Worm (Caenorhabditis elegans) whole organism, L2 larva: ENCODE data around the gene F21C10.6.

ENCODE experiments used
- C34F6.9 ChIP-seq: fragments of 150-350 bp; optimal IDR thresholded peaks from 2 replicates; lab custom pipeline; 2014; ENCODE audit warnings: missing biosample characterization, missing genetic modification characterization
- F13H6.1 ChIP-seq: sonication (generic microtip); optimal IDR thresholded peaks from 2 replicates; lab custom pipeline; 2016; ENCODE audit warnings: missing genetic modification characterization, missing compliant biosample characterization
- R02D3.7 ChIP-seq: fragments of 150-350 bp; optimal IDR thresholded peaks from 2 replicates; lab custom pipeline; 2014; ENCODE audit warnings: missing biosample characterization, missing genetic modification characterization
- ZK546.5 ChIP-seq: sonication (generic microtip); optimal IDR thresholded peaks from 2 replicates; lab custom pipeline; 2017; ENCODE audit warnings: missing biosample characterization, missing genetic modification characterization
- alr-1 ChIP-seq: fragments of 150-350 bp; optimal IDR thresholded peaks from 2 replicates; lab custom pipeline; 2014; ENCODE audit warnings: missing biosample characterization, missing genetic modification characterization
- ama-1 ChIP-seq: fragments of 150-350 bp; optimal IDR thresholded peaks from 2 replicates; lab custom pipeline; 2018; ENCODE audit warnings: inconsistent platforms
- blmp-1 ChIP-seq: sonication (generic microtip); optimal IDR thresholded peaks from 2 replicates; lab custom pipeline; 2017; ENCODE audit warnings: missing genetic modification characterization, mild to moderate bottlenecking, missing compliant biosample characterization, antibody characterized with exemption, moderate library complexity; ENCODE audit not compliant: insufficient read depth
- ceh-16 ChIP-seq: fragments of 150-350 bp; optimal IDR thresholded peaks from 2 replicates; lab custom pipeline; 2014; ENCODE audit warnings: missing biosample characterization, missing genetic modification characterization
- crh-2 ChIP-seq: sonication (generic microtip); optimal IDR thresholded peaks from 2 replicates; lab custom pipeline; 2017; ENCODE audit warnings: missing biosample characterization, missing genetic modification characterization
- fos-1 ChIP-seq: fragments of 150-350 bp; optimal IDR thresholded peaks from 2 replicates; lab custom pipeline; 2014; ENCODE audit warnings: missing biosample characterization, missing genetic modification characterization
- lin-13 ChIP-seq: fragments of 150-350 bp; optimal IDR thresholded peaks from 2 replicates; lab custom pipeline; 2014; ENCODE audit warnings: missing biosample characterization, missing genetic modification reagents, missing genetic modification characterization
- lsy-2 ChIP-seq, 2 experiments: fragments of 150-350 bp in 1 of 2; sonication (generic microtip) in 1 of 2; optimal IDR thresholded peaks; 2 replicates each; lab custom pipeline; 2014 to 2017; ENCODE audit warnings: missing biosample characterization in 2 of 2, missing genetic modification characterization in 2 of 2
- mbf-1 ChIP-seq: sonication (generic microtip); optimal IDR thresholded peaks from 2 replicates; lab custom pipeline; 2017; ENCODE audit warnings: missing biosample characterization, missing genetic modification characterization
- mdl-1 ChIP-seq, 2 experiments: fragments of 150-350 bp in 1 of 2; sonication (generic microtip) in 1 of 2; optimal IDR thresholded peaks; 2 replicates each; lab custom pipeline; 2017; ENCODE audit warnings: missing biosample characterization in 2 of 2, missing genetic modification characterization in 2 of 2
- nhr-129 ChIP-seq: fragments of 150-350 bp; optimal IDR thresholded peaks from 2 replicates; lab custom pipeline; 2014; ENCODE audit warnings: missing biosample characterization, missing genetic modification characterization
- nhr-23 ChIP-seq: fragments of 150-350 bp; optimal IDR thresholded peaks from 2 replicates; lab custom pipeline; 2014; ENCODE audit warnings: missing biosample characterization, missing genetic modification reagents, missing genetic modification characterization
- nhr-25 ChIP-seq: fragments of 150-350 bp; sonication (generic microtip); optimal IDR thresholded peaks from 3 replicates; lab custom pipeline; 2014; ENCODE audit warnings: missing biosample characterization, missing genetic modification characterization
- nhr-77 ChIP-seq: fragments of 150-350 bp; optimal IDR thresholded peaks from 2 replicates; lab custom pipeline; 2014; ENCODE audit warnings: missing biosample characterization, missing genetic modification characterization
- sma-3 ChIP-seq: sonication (generic microtip); optimal IDR thresholded peaks from 2 replicates; lab custom pipeline; 2016; ENCODE audit warnings: missing genetic modification reagents, missing genetic modification characterization, missing compliant biosample characterization
- snpc-4 ChIP-seq: fragments of 150-350 bp; optimal IDR thresholded peaks from 2 replicates; lab custom pipeline; 2014; ENCODE audit warnings: missing biosample characterization, missing genetic modification characterization
- unc-39 ChIP-seq: fragments of 150-350 bp; optimal IDR thresholded peaks from 2 replicates; lab custom pipeline; 2014; ENCODE audit warnings: missing biosample characterization, missing genetic modification characterization
- ztf-11 ChIP-seq: sonication (generic microtip); optimal IDR thresholded peaks from 2 replicates; lab custom pipeline; 2017; ENCODE audit warnings: missing biosample characterization, missing genetic modification characterization

The F21C10.6 gene

DNA sequence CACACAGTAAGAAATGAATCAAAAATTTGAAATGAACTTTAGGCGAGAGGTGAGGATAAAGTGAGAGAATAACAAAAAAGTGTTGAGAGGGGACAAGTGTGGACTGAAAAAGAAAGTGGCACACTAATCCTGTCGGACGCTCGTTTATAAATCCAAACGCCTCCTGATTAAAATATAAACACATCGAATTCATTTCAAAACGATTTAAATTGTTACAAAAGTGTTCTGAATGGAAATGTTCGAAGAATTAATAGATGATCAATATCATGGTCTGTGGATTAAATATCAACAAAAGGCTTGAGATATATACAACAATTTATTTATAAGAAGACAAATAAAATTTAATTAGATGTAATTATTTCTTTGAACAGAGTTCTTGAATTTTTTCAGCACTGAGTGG is 43.8 kb downstream of the F21C10.6 start, which contains the start of gene B0222.11:
Gene B0222.11, minus strand, starts transcription at position 101 of the 400 bp plus-strand sequence.
- TF ChIP-seq crh-2 (tag; lab: Kevin White, UChicago) (no peak), nhr-25 (no peak), F13H6.1 (tag; lab: Kevin White, UChicago) (no peak), nhr-23 (tag; lab: Kevin White, UChicago) (no peak), unc-39 (no peak), mbf-1 (tag; lab: Kevin White, UChicago) (no peak), lin-13 (GFP tag; lab: Kevin White, UChicago) (no peak), sma-3 (GFP tag; lab: Kevin White, UChicago) (no peak), nhr-129 (tag; lab: Kevin White, UChicago) (no peak), mdl-1 (tag; optimal IDR thresholded peaks at IDR 0.05; lab: Kevin White, UChicago) (no peak), lsy-2 (tag; optimal IDR thresholded peaks at IDR 0.05; lab: Kevin White, UChicago) (no peak), ama-1 (lab: Kevin White, UChicago) (no peak), ztf-11 (tag; lab: Kevin White, UChicago) (no peak), ceh-16 (tag; lab: Kevin White, UChicago) (no peak), nhr-77 (tag; lab: Kevin White, UChicago) (no peak), ZK546.5 (tag; lab: Kevin White, UChicago) (no peak), C34F6.9 (tag; lab: Kevin White, UChicago) (no peak), snpc-4 (tag; lab: Kevin White, UChicago) (no peak), R02D3.7 (tag; lab: Kevin White, UChicago) (no peak)
- TF ChIP-seq, all 48 proteins: peak for 0

ce11 chrV:9172989-9173388 is 48.7 kb downstream of the F21C10.6 start, which contains the start of gene gad-3:
gad-3 (minus strand) TSS chrV:9173005.
- TF ChIP-seq blmp-1 (tag; lab: Kevin White, UChicago) (no peak), fos-1 (tag; lab: Kevin White, UChicago) (peak; percentile 44), ama-1 (lab: Kevin White, UChicago) (no peak), alr-1 (tag; lab: Kevin White, UChicago) (no peak)
- TF ChIP-seq, all 48 proteins: peak for 1

DNA sequence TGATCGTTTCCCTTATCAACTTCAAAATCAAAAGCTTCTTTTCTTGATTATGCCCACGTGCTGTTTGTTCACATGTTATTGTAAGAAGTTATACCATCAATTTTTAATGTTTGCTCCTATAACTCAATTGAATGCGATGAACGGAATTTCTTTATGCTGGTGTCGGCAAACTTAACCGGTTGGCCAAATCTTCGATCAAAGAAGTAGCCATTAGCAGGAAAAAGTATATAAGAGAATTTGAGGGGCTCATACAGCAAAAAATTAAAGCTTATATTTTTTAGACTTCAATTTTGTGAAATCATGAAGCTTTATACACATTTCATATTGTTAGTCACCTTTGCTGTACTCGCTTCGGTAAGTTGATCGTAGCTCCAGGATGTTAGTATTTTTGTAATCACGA is 49.5 kb downstream of the F21C10.6 start, which contains the start of gene pqn-16:
Gene pqn-16, plus strand, starts transcription at position 301 of the 400 bp plus-strand sequence.
- TF ChIP-seq lin-13 (GFP tag; lab: Kevin White, UChicago) (no peak), nhr-23 (tag; lab: Kevin White, UChicago) (no peak), mbf-1 (tag; lab: Kevin White, UChicago) (no peak)
